Worm (Caenorhabditis elegans): Measurements from ENCODE around the gene fip-1.

The fip-1 gene

ce11 chrIII:8646021-8646420, 6.5 kb downstream of the fip-1 start (continued):
- TF ChIP-seq rbr-2 (tag; optimal IDR thresholded peaks at IDR 0.05) (no peak), dmd-9 (GFP tag; IDR thresholded peaks at IDR 0.05) (no peak), ceh-44 (GFP tag; IDR thresholded peaks at IDR 0.05) (0 out of 2 replicates have a peak, but pooled peaks have one; percentile 39), ceh-82 (tag; optimal IDR thresholded peaks at IDR 0.05) (no peak), daf-12 (tag; optimal IDR thresholded peaks at IDR 0.05) (no peak), ZK337.2 (GFP tag; IDR thresholded peaks at IDR 0.05) (no peak), unc-39 (tag; optimal IDR thresholded peaks at IDR 0.05) (no peak), dmd-6 (GFP tag; IDR thresholded peaks at IDR 0.05) (no peak; the same call in 1 of the 2 replicates), hlh-30 (tag; optimal IDR thresholded peaks at IDR 0.05; ENCODE audit: insufficient read depth) (no peak), nhr-48 (tag; optimal IDR thresholded peaks at IDR 0.05) (no peak), lin-13 (GFP tag; optimal IDR thresholded peaks at IDR 0.05) (no peak), F44E2.7 (GFP tag; IDR thresholded peaks at IDR 0.05) (0 out of 2 replicates have a peak, but pooled peaks have one; percentile 60), nhr-10 (tag; optimal IDR thresholded peaks at IDR 0.05) (no peak), zfp-2 (tag; optimal IDR thresholded peaks at IDR 0.05) (no peak), egl-27 (tag; optimal IDR thresholded peaks at IDR 0.05) (no peak), R02D3.7 (tag; optimal IDR thresholded peaks at IDR 0.05) (no peak), tra-1 (GFP tag; IDR thresholded peaks at IDR 0.05) (no peak), snpc-1.2 (GFP tag; IDR thresholded peaks at IDR 0.05) (peak; percentile 37; the same call in 1 of the 2 replicates), nhr-28 (tag; optimal IDR thresholded peaks at IDR 0.05) (no peak), ceh-20 (GFP tag; IDR thresholded peaks at IDR 0.05) (0 out of 2 replicates have a peak, but pooled peaks have one; percentile 15), mxl-2 (GFP tag; conservative IDR thresholded peaks at IDR 0.05) (no peak), zfp-3 (GFP tag; conservative IDR thresholded peaks at IDR 0.05) (no peak), attf-4 (tag; optimal IDR thresholded peaks at IDR 0.05) (no peak), nhr-25 (tag; optimal IDR thresholded peaks at IDR 0.05; ENCODE audit: borderline replicate concordance, insufficient read depth) (no peak), nhr-111 (GFP tag; optimal IDR thresholded peaks at IDR 0.05) (no peak)

- TF ChIP-seq unc-62 (GFP tag; optimal IDR thresholded peaks at IDR 0.05 in 1 of 2), result peak in 1 of 2 experiments; percentile 38
- no peak for TF ChIP-seq unc-62 (tag; optimal IDR thresholded peaks at IDR 0.05)
- TF ChIP-seq nhr-25 (tag; optimal IDR thresholded peaks at IDR 0.05; ENCODE audit: borderline replicate concordance, insufficient read depth), result no peak
- no peak for TF ChIP-seq lin-38 (GFP tag; IDR thresholded peaks at IDR 0.05)
- TF ChIP-seq nhr-28 (tag; optimal IDR thresholded peaks at IDR 0.05), result no peak
These were observed 9.0 kb downstream of the fip-1 start, which contains the start of gene F22B7.3 for ce11 chrIII:8648589-8648988. Gene F22B7.3 (plus strand): TSS chrIII:8648889.

DNA sequence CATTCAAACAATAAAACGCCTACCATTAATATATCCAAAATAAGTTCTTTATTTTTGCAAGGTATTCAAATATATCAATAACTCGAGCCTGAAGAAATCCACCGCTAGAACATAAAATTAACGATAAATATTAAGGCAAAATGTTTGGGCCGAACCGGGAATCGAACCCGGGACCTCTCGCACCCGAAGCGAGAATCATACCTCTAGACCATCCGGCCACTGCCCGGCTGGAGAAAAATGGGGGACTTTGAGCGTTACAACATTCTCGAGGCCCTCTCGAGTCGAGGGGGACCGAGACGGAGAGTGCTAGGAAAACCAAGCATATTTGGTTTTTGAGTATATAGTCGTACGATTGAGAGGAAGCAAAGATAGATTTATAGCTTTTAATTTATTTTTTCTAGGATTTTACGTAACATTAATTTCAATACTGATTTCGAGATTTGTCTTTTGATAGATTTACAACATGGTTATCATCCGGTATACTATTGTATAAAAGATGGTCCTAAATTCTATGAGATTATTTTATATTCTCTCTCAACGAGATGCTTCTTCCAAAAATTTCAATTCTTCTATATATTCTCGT, 10.8 kb downstream of the fip-1 start, which contains the start of gene flp-23:
Gene flp-23 (plus strand): TSS at position 533 of the 583 bp plus-strand sequence.
- no peak for TF ChIP-seq fkh-10 (GFP tag; optimal IDR thresholded peaks at IDR 0.05)
- peak; percentile 35 for TF ChIP-seq rbr-2 (tag; optimal IDR thresholded peaks at IDR 0.05)
- peak; percentile 26; the same call in 1 of the 2 replicates for TF ChIP-seq ceh-44 (GFP tag; IDR thresholded peaks at IDR 0.05)
- no peak for TF ChIP-seq F49E8.2 (tag; optimal IDR thresholded peaks at IDR 0.05; ENCODE audit: borderline replicate concordance)
- no peak for TF ChIP-seq lir-3 (tag; optimal IDR thresholded peaks at IDR 0.05)
- TF ChIP-seq lin-39 (tag; optimal IDR thresholded peaks at IDR 0.05), result no peak
- TF ChIP-seq nhr-111 (GFP tag; optimal IDR thresholded peaks at IDR 0.05), result no peak
- TF ChIP-seq unc-62 (GFP tag; optimal IDR thresholded peaks at IDR 0.05 in 1 of 2), result peak in 1 of 2 experiments; percentile 58
- no peak for TF ChIP-seq unc-62 (tag; optimal IDR thresholded peaks at IDR 0.05)
- 0 out of 2 replicates have a peak, but pooled peaks have one; percentile 27 for TF ChIP-seq madf-9 (GFP tag; conservative IDR thresholded peaks at IDR 0.05)
- peak; percentile 29 for TF ChIP-seq unc-130 (GFP tag; optimal IDR thresholded peaks at IDR 0.05)
- TF ChIP-seq daf-12 (tag; optimal IDR thresholded peaks at IDR 0.05), result no peak
- TF ChIP-seq set-16 (GFP tag; IDR thresholded peaks at IDR 0.05), result peak; percentile 68
- TF ChIP-seq aha-1 (tag), result peak; percentile 98
- TF ChIP-seq lin-38 (GFP tag; IDR thresholded peaks at IDR 0.05), result peak; percentile 61
- TF ChIP-seq snpc-4 (tag; optimal IDR thresholded peaks at IDR 0.05), result no peak
- TF ChIP-seq lim-7 (GFP tag; IDR thresholded peaks at IDR 0.05), result peak; percentile 72
- peak; percentile 73 for TF ChIP-seq hmg-1.1 (GFP tag; IDR thresholded peaks at IDR 0.05)
- TF ChIP-seq lin-13 (GFP tag; optimal IDR thresholded peaks at IDR 0.05), result peak; percentile 62
- 0 out of 2 replicates have a peak, but pooled peaks have one; percentile 58 for TF ChIP-seq D1046.2 (GFP tag; IDR thresholded peaks at IDR 0.05)
- TF ChIP-seq saeg-2 (GFP tag; IDR thresholded peaks at IDR 0.05), result no peak
- peak; percentile 12; the same call in 1 of the 2 replicates for TF ChIP-seq T26A8.4 (GFP tag; IDR thresholded peaks at IDR 0.05)
- TF ChIP-seq php-3 (GFP tag; IDR thresholded peaks at IDR 0.05), result no peak
- TF ChIP-seq F26F4.8 (GFP tag; conservative IDR thresholded peaks at IDR 0.05), result peak; percentile 68; the same call in 1 of the 2 replicates
- TF ChIP-seq mep-1 (tag; optimal IDR thresholded peaks at IDR 0.05), result peak; percentile 37
- TF ChIP-seq dve-1 (tag; optimal IDR thresholded peaks at IDR 0.05; ENCODE audit: insufficient read depth), result peak; percentile 2
